Worm (Caenorhabditis elegans): ENCODE measurements around the gene pole-2.

pole-2 gene

ce11 chrIV:8708046-8708445 is 21.6 kb upstream of the pole-2 start:
- no peak for TF ChIP-seq cog-1 (tag; optimal IDR thresholded peaks at IDR 0.05)
- no peak for TF ChIP-seq tab-1 (GFP tag; IDR thresholded peaks at IDR 0.05)
- no peak for TF ChIP-seq T22C8.4 (GFP tag; IDR thresholded peaks at IDR 0.05)
- TF ChIP-seq med-1 (GFP tag; optimal IDR thresholded peaks at IDR 0.05; ENCODE audit: insufficient read depth), result no peak
- TF ChIP-seq klf-2 (GFP tag; conservative IDR thresholded peaks at IDR 0.05), result no peak
- TF ChIP-seq ref-1 (GFP tag; conservative IDR thresholded peaks at IDR 0.05), result no peak
- TF ChIP-seq ztf-29 (GFP tag; IDR thresholded peaks at IDR 0.05), result no peak
- TF ChIP-seq ztf-23 (GFP tag; IDR thresholded peaks at IDR 0.05), result no peak
- no peak for TF ChIP-seq flt-1 (GFP tag; IDR thresholded peaks at IDR 0.05)

- no peak for TF ChIP-seq tab-1 (GFP tag; IDR thresholded peaks at IDR 0.05)
These were observed 19.1 kb upstream of the pole-2 start, which contains the start of gene H23L24.4 for ce11 chrIV:8705504-8705903. TSS of gene H23L24.4 (minus strand) at chrIV:8705604.

DNA sequence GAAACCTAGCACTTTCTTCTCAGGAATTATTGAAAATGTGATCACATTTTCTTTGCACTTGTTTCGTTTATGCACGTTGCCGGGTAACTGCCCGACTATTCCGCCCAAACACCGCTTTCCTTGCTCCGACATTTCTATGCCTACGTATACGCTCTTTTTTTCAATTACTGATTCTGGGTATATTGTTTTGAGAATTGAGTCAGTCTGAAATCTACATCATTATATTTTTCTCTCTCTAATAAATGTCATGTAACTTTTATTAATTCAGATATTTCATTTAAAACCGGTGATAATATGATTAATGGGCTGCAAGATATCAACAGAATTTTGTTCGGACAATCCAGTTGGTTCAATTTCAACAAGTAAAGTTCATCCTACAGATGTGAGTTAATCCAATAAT is 11.0 kb upstream of the pole-2 start, which contains the start of gene ttll-11:
ttll-11 (plus strand) TSS at position 301 of the 400 bp plus-strand sequence.
- no peak for TF ChIP-seq med-1 (GFP tag; optimal IDR thresholded peaks at IDR 0.05; ENCODE audit: insufficient read depth)
- no peak for TF ChIP-seq tab-1 (GFP tag; IDR thresholded peaks at IDR 0.05)
- no peak for TF ChIP-seq ztf-23 (GFP tag; IDR thresholded peaks at IDR 0.05)
- TF ChIP-seq ref-1 (GFP tag; conservative IDR thresholded peaks at IDR 0.05), result no peak
- no peak for TF ChIP-seq klf-2 (GFP tag; conservative IDR thresholded peaks at IDR 0.05)
- no peak for TF ChIP-seq cog-1 (tag; optimal IDR thresholded peaks at IDR 0.05)
- TF ChIP-seq ztf-29 (GFP tag; IDR thresholded peaks at IDR 0.05), result no peak
- no peak for TF ChIP-seq flt-1 (GFP tag; IDR thresholded peaks at IDR 0.05)
- TF ChIP-seq T22C8.4 (GFP tag; IDR thresholded peaks at IDR 0.05), result no peak

ce11 chrIV:8691486-8691885 is 5.1 kb upstream of the pole-2 start, which contains the start of the genes hst-1 and ints-6:
TSS of gene hst-1 (minus strand) at chrIV:8691513.
TSS of gene ints-6 (plus strand) at chrIV:8691745.
- TF ChIP-seq ztf-23 (GFP tag; IDR thresholded peaks at IDR 0.05) (no peak), ztf-29 (GFP tag; IDR thresholded peaks at IDR 0.05) (no peak), med-1 (GFP tag; optimal IDR thresholded peaks at IDR 0.05; ENCODE audit: insufficient read depth) (no peak)

DNA sequence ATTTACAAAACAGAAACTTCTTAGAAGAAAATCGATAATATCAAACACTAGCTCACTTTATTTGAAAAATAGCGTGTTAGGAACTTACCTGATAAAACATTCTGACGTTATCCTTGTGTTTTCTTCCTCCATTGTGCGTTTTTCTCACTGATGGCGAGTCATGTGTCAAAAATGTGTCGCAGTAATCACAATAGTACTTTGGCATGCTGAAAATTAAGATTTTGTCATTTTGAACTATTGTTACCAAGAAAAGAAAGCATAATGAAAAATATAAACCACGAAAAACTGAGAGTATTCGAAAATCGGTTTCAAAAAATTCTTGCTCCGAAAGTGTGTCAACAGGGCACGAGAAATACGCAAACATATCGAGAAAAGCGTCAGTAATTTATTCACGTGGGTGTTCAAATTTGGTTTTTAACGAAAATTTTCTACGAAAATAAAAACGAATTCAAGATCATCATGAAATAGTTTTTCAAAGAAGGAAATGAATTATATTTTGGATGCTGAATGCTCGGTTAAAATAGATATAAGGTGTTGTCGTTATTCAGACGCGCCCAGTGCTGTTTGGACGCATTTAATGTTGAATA is 1.3 kb upstream of the pole-2 start, which contains the start of gene snrp-3:
snrp-3 (minus strand) TSS at position 206 of the 587 bp plus-strand sequence.
- TF ChIP-seq klf-2 (GFP tag; conservative IDR thresholded peaks at IDR 0.05) (no peak), ztf-29 (GFP tag; IDR thresholded peaks at IDR 0.05) (no peak), T22C8.4 (GFP tag; IDR thresholded peaks at IDR 0.05) (peak; percentile 70; the same call in 1 of the 2 replicates), cog-1 (tag; optimal IDR thresholded peaks at IDR 0.05) (peak; percentile 37), tab-1 (GFP tag; IDR thresholded peaks at IDR 0.05) (no peak), flt-1 (GFP tag; IDR thresholded peaks at IDR 0.05) (no peak), ztf-23 (GFP tag; IDR thresholded peaks at IDR 0.05) (no peak), med-1 (GFP tag; optimal IDR thresholded peaks at IDR 0.05; ENCODE audit: insufficient read depth) (no peak), ref-1 (GFP tag; conservative IDR thresholded peaks at IDR 0.05) (no peak)

DNA sequence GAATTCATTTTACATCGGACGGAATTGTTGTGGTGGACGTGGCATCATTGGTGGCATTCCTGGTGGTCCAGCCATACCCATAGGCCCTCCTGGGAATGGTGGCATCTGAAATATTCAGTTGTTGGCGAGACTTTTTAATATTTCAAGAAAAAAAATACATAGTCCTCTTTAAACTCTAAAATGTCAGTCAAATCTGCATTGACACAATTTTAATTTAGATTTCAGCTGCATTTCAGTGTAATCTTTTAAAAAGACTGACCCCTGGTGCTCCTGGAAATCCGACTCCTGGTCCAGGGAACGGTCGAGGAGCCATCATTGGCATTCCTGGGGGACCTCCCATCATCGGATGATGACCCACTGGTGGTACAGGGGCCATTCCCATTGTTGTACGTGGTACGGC is 556 bp upstream of the pole-2 start:
- no peak for TF ChIP-seq flt-1 (GFP tag; IDR thresholded peaks at IDR 0.05)
- TF ChIP-seq ztf-29 (GFP tag; IDR thresholded peaks at IDR 0.05), result no peak
- no peak for TF ChIP-seq ref-1 (GFP tag; conservative IDR thresholded peaks at IDR 0.05)
- TF ChIP-seq ztf-23 (GFP tag; IDR thresholded peaks at IDR 0.05), result no peak
- no peak for TF ChIP-seq klf-2 (GFP tag; conservative IDR thresholded peaks at IDR 0.05)
- no peak for TF ChIP-seq med-1 (GFP tag; optimal IDR thresholded peaks at IDR 0.05; ENCODE audit: insufficient read depth)
- no peak for TF ChIP-seq T22C8.4 (GFP tag; IDR thresholded peaks at IDR 0.05)
- no peak for TF ChIP-seq tab-1 (GFP tag; IDR thresholded peaks at IDR 0.05)
- TF ChIP-seq cog-1 (tag; optimal IDR thresholded peaks at IDR 0.05), result no peak

DNA sequence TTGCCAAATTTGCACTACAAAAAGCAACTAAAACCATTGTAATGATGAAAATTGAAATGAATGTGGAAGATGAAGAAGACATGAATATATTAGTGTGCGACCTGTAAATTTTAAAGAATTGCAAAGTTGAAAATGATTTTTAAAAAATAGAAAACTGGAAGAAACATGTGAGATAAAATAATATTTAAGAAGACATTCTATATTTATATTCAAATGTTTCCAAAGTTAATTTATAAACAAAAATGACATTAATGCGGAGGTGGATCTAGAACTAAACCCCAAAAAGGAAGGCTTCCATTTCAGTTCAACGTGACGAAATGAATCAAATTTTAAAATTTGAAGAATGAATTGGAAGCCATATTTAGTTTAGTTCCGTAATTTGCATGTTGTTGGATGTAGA is 7.2 kb downstream of the pole-2 start, which contains the start of gene nlp-60:
nlp-60 (minus strand) TSS at position 101 of the 400 bp plus-strand sequence.
- TF ChIP-seq ref-1 (GFP tag; conservative IDR thresholded peaks at IDR 0.05), result no peak

- TF ChIP-seq flt-1 (GFP tag; IDR thresholded peaks at IDR 0.05) (no peak), ref-1 (GFP tag; conservative IDR thresholded peaks at IDR 0.05) (no peak), tab-1 (GFP tag; IDR thresholded peaks at IDR 0.05) (no peak), T22C8.4 (GFP tag; IDR thresholded peaks at IDR 0.05) (no peak), ztf-23 (GFP tag; IDR thresholded peaks at IDR 0.05) (no peak), cog-1 (tag; optimal IDR thresholded peaks at IDR 0.05) (no peak), ztf-29 (GFP tag; IDR thresholded peaks at IDR 0.05) (no peak), klf-2 (GFP tag; conservative IDR thresholded peaks at IDR 0.05) (no peak), med-1 (GFP tag; optimal IDR thresholded peaks at IDR 0.05; ENCODE audit: insufficient read depth) (no peak)
These were observed 9.1 kb downstream of the pole-2 start, which contains the start of gene F08B4.8 for ce11 chrIV:8677303-8677702. TSS of gene F08B4.8 (plus strand) at chrIV:8677603.

DNA sequence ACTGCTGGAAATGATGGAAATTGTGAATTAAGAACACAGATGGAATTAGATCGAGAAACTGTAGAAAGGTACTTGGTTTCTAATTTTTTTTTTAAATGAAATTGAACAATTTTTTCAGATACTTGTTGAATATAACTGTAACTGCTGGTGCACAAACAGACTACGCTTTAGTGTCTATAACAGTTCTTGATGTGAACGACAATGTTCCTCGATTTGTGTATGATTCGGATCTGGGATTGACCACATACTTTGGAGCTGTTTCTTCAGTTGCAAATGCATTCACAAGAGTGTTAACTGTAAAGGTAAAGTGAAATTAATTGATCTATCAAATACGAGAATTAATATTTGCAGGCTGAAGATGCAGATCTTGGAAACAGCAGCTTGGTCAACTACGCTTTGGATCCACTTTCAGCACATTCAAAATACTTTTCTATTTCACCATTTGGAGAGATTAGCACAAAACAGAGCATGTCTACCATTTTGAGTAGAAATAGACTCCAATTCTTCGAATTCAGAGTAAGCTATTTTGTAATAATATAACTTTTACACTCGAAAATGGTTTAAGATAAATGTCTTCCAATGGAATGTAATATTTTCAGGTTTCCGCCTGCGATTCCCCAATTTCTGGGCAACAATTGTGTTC is 12.6 kb downstream of the pole-2 start:
- TF ChIP-seq cog-1 (tag; optimal IDR thresholded peaks at IDR 0.05), result no peak
- no peak for TF ChIP-seq ref-1 (GFP tag; conservative IDR thresholded peaks at IDR 0.05)
- no peak for TF ChIP-seq med-1 (GFP tag; optimal IDR thresholded peaks at IDR 0.05; ENCODE audit: insufficient read depth)
- TF ChIP-seq ztf-29 (GFP tag; IDR thresholded peaks at IDR 0.05), result no peak
- no peak for TF ChIP-seq tab-1 (GFP tag; IDR thresholded peaks at IDR 0.05)
- no peak for TF ChIP-seq T22C8.4 (GFP tag; IDR thresholded peaks at IDR 0.05)
- no peak for TF ChIP-seq ztf-23 (GFP tag; IDR thresholded peaks at IDR 0.05)
- TF ChIP-seq flt-1 (GFP tag; IDR thresholded peaks at IDR 0.05), result no peak
- no peak for TF ChIP-seq klf-2 (GFP tag; conservative IDR thresholded peaks at IDR 0.05)

ce11 chrIV:8668635-8669034 is 17.8 kb downstream of the pole-2 start, which contains the start of gene cdh-5:
TSS of gene cdh-5 (plus strand) at chrIV:8668935.
- no peak for TF ChIP-seq ref-1 (GFP tag; conservative IDR thresholded peaks at IDR 0.05)
- TF ChIP-seq klf-2 (GFP tag; conservative IDR thresholded peaks at IDR 0.05), result no peak
- no peak for TF ChIP-seq cog-1 (tag; optimal IDR thresholded peaks at IDR 0.05)
- TF ChIP-seq flt-1 (GFP tag; IDR thresholded peaks at IDR 0.05), result no peak
- no peak for TF ChIP-seq ztf-23 (GFP tag; IDR thresholded peaks at IDR 0.05)
- no peak for TF ChIP-seq med-1 (GFP tag; optimal IDR thresholded peaks at IDR 0.05; ENCODE audit: insufficient read depth)
- no peak for TF ChIP-seq tab-1 (GFP tag; IDR thresholded peaks at IDR 0.05)
- TF ChIP-seq T22C8.4 (GFP tag; IDR thresholded peaks at IDR 0.05), result no peak
- TF ChIP-seq ztf-29 (GFP tag; IDR thresholded peaks at IDR 0.05), result no peak
